Worm (Caenorhabditis elegans) whole organism, mixed stage, embryonic: ENCODE results near the gene C25F9.15.

Source experiments
- flh-1 ChIP-seq: fragments of 200-800 bp; sonication (Bioruptor generic); optimal IDR thresholded peaks from 2 replicates; lab custom pipeline; 2018; ENCODE audit warnings: mild to moderate bottlenecking, missing genetic modification characterization, moderate library complexity, missing compliant biosample characterization
- lin-13 ChIP-seq: fragments of 150-350 bp; optimal IDR thresholded peaks from 2 replicates; lab custom pipeline; 2014; ENCODE audit warnings: missing biosample characterization, missing genetic modification characterization
- mep-1 ChIP-seq: fragments of 150-350 bp; optimal IDR thresholded peaks from 2 replicates; lab custom pipeline; 2017; ENCODE audit warnings: missing biosample characterization, missing genetic modification reagents, missing genetic modification characterization, inconsistent platforms
- nhr-237 ChIP-seq: fragments of 150-350 bp; optimal IDR thresholded peaks from 2 replicates; lab custom pipeline; 2014; ENCODE audit warnings: missing biosample characterization, missing genetic modification characterization
- nhr-28 ChIP-seq: fragments of 150-350 bp; optimal IDR thresholded peaks from 2 replicates; lab custom pipeline; 2014; ENCODE audit warnings: missing biosample characterization, missing genetic modification characterization
- nhr-76 ChIP-seq: sonication (generic microtip); optimal IDR thresholded peaks from 2 replicates; lab custom pipeline; 2017; ENCODE audit warnings: missing biosample characterization, missing genetic modification characterization
- pha-4 ChIP-seq: fragments of 150-350 bp; optimal IDR thresholded peaks from 2 replicates; lab custom pipeline; 2018; ENCODE audit warnings: missing biosample characterization, missing genetic modification reagents, missing genetic modification characterization
- snpc-4 ChIP-seq: fragments of 150-350 bp; optimal IDR thresholded peaks from 2 replicates; lab custom pipeline; 2014; ENCODE audit warnings: missing biosample characterization, missing genetic modification characterization
- unc-39 ChIP-seq: fragments of 150-350 bp; optimal IDR thresholded peaks from 2 replicates; lab custom pipeline; 2014; ENCODE audit warnings: missing biosample characterization, missing genetic modification characterization

- TF ChIP-seq mep-1, result no peak
- no peak for TF ChIP-seq snpc-4 (tag; lab: Kevin White, UChicago)
- TF ChIP-seq nhr-28 (tag; lab: Kevin White, UChicago), result no peak
- no peak for TF ChIP-seq pha-4 (tag; lab: Kevin White, UChicago)
- TF ChIP-seq lin-13 (tag; lab: Kevin White, UChicago), result no peak
- no peak for TF ChIP-seq nhr-76 (tag; lab: Kevin White, UChicago)
- TF ChIP-seq unc-39 (tag; lab: Kevin White, UChicago), result no peak
- no peak for TF ChIP-seq nhr-237 (tag; lab: Kevin White, UChicago)
- TF ChIP-seq flh-1 (GFP tag; lab: Kevin White, UChicago), result no peak
Measured at ce11 chrV:19457120-19457519, 39.2 kb downstream of the C25F9.15 start, which contains the start of gene Y43F8B.24.
